Fruit fly (Drosophila melanogaster) whole organism, prepupa: ENCODE data around the gene Osi24.

Experiments used
- CG6854 ChIP-seq: fragments of 200-800 bp; sonication (Bioruptor generic); optimal IDR thresholded peaks from 2 replicates; lab custom pipeline; 2017; ENCODE audit warnings: missing biosample characterization, mild to moderate bottlenecking, missing genetic modification characterization
- Lpt ChIP-seq: fragments of 200-800 bp; sonication (Bioruptor generic); optimal IDR thresholded peaks from 3 replicates; lab custom pipeline; 2016; ENCODE audit warnings: missing biosample characterization, missing genetic modification characterization
- OdsH ChIP-seq: fragments of 200-800 bp; sonication (Bioruptor generic); optimal IDR thresholded peaks from 3 replicates; lab custom pipeline; 2016; ENCODE audit warnings: missing biosample characterization, missing genetic modification characterization
- Smox ChIP-seq: fragments of 200-800 bp; sonication (Bioruptor generic); optimal IDR thresholded peaks from 3 replicates; lab custom pipeline; 2016; ENCODE audit warnings: missing biosample characterization, missing genetic modification characterization
- dsx ChIP-seq: fragments of 200-800 bp; optimal IDR thresholded peaks from 3 replicates; lab custom pipeline; 2019; ENCODE audit warnings: missing biosample characterization, mild to moderate bottlenecking, missing genetic modification characterization, moderate library complexity; ENCODE audit not compliant: poor library complexity, severe bottlenecking
- lz ChIP-seq: fragments of 200-800 bp; sonication (Bioruptor generic); optimal IDR thresholded peaks from 3 replicates; lab custom pipeline; 2016; ENCODE audit warnings: missing biosample characterization, missing genetic modification characterization

DNA sequence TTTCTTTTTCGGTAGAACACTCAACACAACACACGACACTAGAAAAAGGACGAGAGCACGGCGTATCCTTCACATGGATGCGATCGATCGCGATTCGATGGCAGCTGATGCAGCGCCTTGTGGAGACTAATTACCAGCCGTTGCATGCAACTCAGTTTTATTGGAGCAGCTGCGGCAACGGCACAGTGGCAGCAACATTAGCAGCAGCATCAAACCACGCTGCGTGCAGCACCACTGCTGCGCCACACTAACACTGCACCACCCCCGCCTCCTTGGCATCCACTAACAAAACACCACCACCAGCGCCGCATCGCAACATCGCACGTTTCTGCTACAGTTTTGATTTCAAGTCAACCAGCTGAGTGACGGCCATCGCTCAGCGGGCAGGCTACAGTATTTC is 23.1 kb downstream of the Osi24 start, which contains the start of gene Osi4:
- TF ChIP-seq Lpt (GFP tag; lab: Kevin White, UChicago) (no peak), dsx (GFP tag; lab: Kevin White, UChicago) (no peak), lz (GFP tag; lab: Kevin White, UChicago) (no peak), OdsH (GFP tag; lab: Kevin White, UChicago) (no peak), CG6854 (no peak), Smox (GFP tag; lab: Kevin White, UChicago) (no peak)
